Worm (Caenorhabditis elegans) whole organism, L3 larva: ENCODE data around the gene igeg-1.

Experiments used
- elt-2 ChIP-seq: sonication (generic microtip); optimal IDR thresholded peaks from 2 replicates; lab custom pipeline; 2016; ENCODE audit warnings: missing genetic modification reagents, mild to moderate bottlenecking, missing genetic modification characterization, missing compliant biosample characterization
- fos-1 ChIP-seq: fragments of 150-350 bp; optimal IDR thresholded peaks from 2 replicates; lab custom pipeline; 2014; ENCODE audit warnings: missing biosample characterization, missing genetic modification characterization
- mdl-1 ChIP-seq: fragments of 150-350 bp; optimal IDR thresholded peaks from 2 replicates; lab custom pipeline; 2014; ENCODE audit warnings: missing biosample characterization, missing genetic modification characterization
- nhr-237 ChIP-seq: fragments of 150-350 bp; optimal IDR thresholded peaks from 2 replicates; lab custom pipeline; 2014; ENCODE audit warnings: missing biosample characterization, missing genetic modification characterization
- nhr-28 ChIP-seq: fragments of 150-350 bp; optimal IDR thresholded peaks from 2 replicates; lab custom pipeline; 2014; ENCODE audit warnings: missing biosample characterization, missing genetic modification characterization
- nhr-76 ChIP-seq: fragments of 150-350 bp; sonication (generic microtip); optimal IDR thresholded peaks from 5 replicates; lab custom pipeline; 2014; ENCODE audit warnings: missing biosample characterization, missing genetic modification characterization
- snpc-4 ChIP-seq: fragments of 150-350 bp; optimal IDR thresholded peaks from 2 replicates; lab custom pipeline; 2014; ENCODE audit warnings: missing biosample characterization, missing genetic modification characterization
- unc-62 ChIP-seq: fragments of 150-350 bp; sonication (generic microtip); optimal IDR thresholded peaks from 4 replicates; lab custom pipeline; 2014; ENCODE audit warnings: missing biosample characterization, missing genetic modification reagents, missing genetic modification characterization
- ztf-11 ChIP-seq: fragments of 150-350 bp; optimal IDR thresholded peaks from 2 replicates; lab custom pipeline; 2014; ENCODE audit warnings: missing biosample characterization, missing genetic modification characterization
- ztf-4 ChIP-seq: fragments of 150-350 bp; optimal IDR thresholded peaks from 2 replicates; lab custom pipeline; 2014; ENCODE audit warnings: missing biosample characterization, missing genetic modification characterization

ce11 chrIV:4579472-4579871 is 17.0 kb downstream of the igeg-1 start:
- TF ChIP-seq ztf-4 (tag; lab: Kevin White, UChicago): no peak
- TF ChIP-seq fos-1 (tag; lab: Kevin White, UChicago): no peak
- TF ChIP-seq snpc-4 (tag; lab: Kevin White, UChicago): no peak
- no peak for TF ChIP-seq elt-2 (tag; lab: Kevin White, UChicago)
- TF ChIP-seq mdl-1 (tag; lab: Kevin White, UChicago): no peak
- TF ChIP-seq unc-62 (GFP tag; lab: Kevin White, UChicago): no peak
- TF ChIP-seq nhr-28 (tag; lab: Kevin White, UChicago): no peak
- no peak for TF ChIP-seq nhr-237 (tag; lab: Kevin White, UChicago)
- no peak for TF ChIP-seq ztf-11 (tag; lab: Kevin White, UChicago)
- no peak for TF ChIP-seq nhr-76 (tag; lab: Kevin White, UChicago)
